Worm (Caenorhabditis elegans) whole organism, young adult: ENCODE data around the gene cpg-9.

Source experiments
- B0336.3 ChIP-seq: fragments of 200-800 bp; sonication (Bioruptor generic); IDR thresholded peaks from 2 replicates; pipeline ENCODE4 v1.3.6; 2022; ENCODE audit warnings: missing genetic modification characterization, missing compliant biosample characterization
- F52B5.7 ChIP-seq: sonication (generic microtip); optimal IDR thresholded peaks from 2 replicates; lab custom pipeline; 2016; ENCODE audit warnings: mild to moderate bottlenecking, missing genetic modification characterization, missing compliant biosample characterization
- F57C9.4 ChIP-seq: sonication (generic microtip); optimal IDR thresholded peaks from 2 replicates; lab custom pipeline; 2017; ENCODE audit warnings: mild to moderate bottlenecking, missing genetic modification characterization, missing compliant biosample characterization
- Y53F4B.3 ChIP-seq: fragments of 200-800 bp; sonication (Bioruptor generic); IDR thresholded peaks from 2 replicates; pipeline ENCODE4 v1.3.6; 2022; ENCODE audit warnings: missing genetic modification reagents, missing genetic modification characterization, missing compliant biosample characterization
- aptf-3 ChIP-seq: fragments of 200-800 bp; sonication (Bioruptor generic); IDR thresholded peaks from 2 replicates; pipeline ENCODE4 v1.3.6; 2022; ENCODE audit warnings: missing genetic modification characterization, missing compliant biosample characterization
- atf-7 ChIP-seq: sonication (generic microtip); optimal IDR thresholded peaks from 2 replicates; lab custom pipeline; 2017; ENCODE audit warnings: mild to moderate bottlenecking, missing genetic modification characterization, missing compliant biosample characterization
- attf-3 ChIP-seq: fragments of 200-800 bp; sonication (Bioruptor generic); conservative IDR thresholded peaks from 2 replicates; pipeline ENCODE4 v1.3.6; 2022; ENCODE audit warnings: missing genetic modification reagents, missing genetic modification characterization, missing compliant biosample characterization
- attf-5 ChIP-seq: fragments of 200-800 bp; sonication (Bioruptor generic); optimal IDR thresholded peaks from 2 replicates; lab custom pipeline; 2018; ENCODE audit warnings: mild to moderate bottlenecking, missing genetic modification characterization, missing compliant biosample characterization
- attf-6 ChIP-seq: fragments of 200-800 bp; sonication (Bioruptor generic); IDR thresholded peaks from 2 replicates; pipeline ENCODE4 v1.3.6; 2022; ENCODE audit warnings: missing genetic modification reagents, missing genetic modification characterization, missing compliant biosample characterization
- bed-2 ChIP-seq: fragments of 200-800 bp; sonication (Bioruptor generic); IDR thresholded peaks from 2 replicates; pipeline ENCODE4 v1.3.6; 2022; ENCODE audit warnings: missing genetic modification reagents, missing genetic modification characterization, missing compliant biosample characterization
- ceh-58 ChIP-seq: fragments of 200-800 bp; sonication (Bioruptor generic); IDR thresholded peaks from 2 replicates; pipeline ENCODE4 v1.3.6; 2022; ENCODE audit warnings: missing genetic modification characterization, missing compliant biosample characterization
- ceh-79 ChIP-seq: sonication (generic microtip); optimal IDR thresholded peaks from 2 replicates; lab custom pipeline; 2017; ENCODE audit warnings: mild to moderate bottlenecking, missing genetic modification characterization, missing compliant biosample characterization
- dpff-1 ChIP-seq: sonication (generic microtip); optimal IDR thresholded peaks from 2 replicates; lab custom pipeline; 2017; ENCODE audit warnings: mild to moderate bottlenecking, missing genetic modification characterization, missing compliant biosample characterization
- egrh-3 ChIP-seq: fragments of 200-800 bp; sonication (Bioruptor generic); IDR thresholded peaks from 2 replicates; pipeline ENCODE4 v1.3.6; 2022; ENCODE audit warnings: missing genetic modification reagents, missing genetic modification characterization, missing compliant biosample characterization
- ekl-4 ChIP-seq: fragments of 200-800 bp; sonication (Bioruptor generic); IDR thresholded peaks from 2 replicates; pipeline ENCODE4 v1.3.6; 2022; ENCODE audit warnings: missing genetic modification reagents, missing genetic modification characterization, missing compliant biosample characterization
- ets-4 ChIP-seq: fragments of 200-800 bp; sonication (Bioruptor generic); optimal IDR thresholded peaks from 2 replicates; lab custom pipeline; 2018; ENCODE audit warnings: mild to moderate bottlenecking, missing genetic modification characterization, missing compliant biosample characterization
- him-1 ChIP-seq: sonication (generic microtip); optimal IDR thresholded peaks from 2 replicates; lab custom pipeline; 2016; ENCODE audit warnings: missing genotype, missing genetic modification reagents, missing genetic modification characterization, missing compliant biosample characterization
- hmg-1.2 ChIP-seq: fragments of 200-800 bp; sonication (Bioruptor generic); IDR thresholded peaks from 2 replicates; pipeline ENCODE4 v1.3.6; 2022; ENCODE audit warnings: missing genetic modification reagents, missing genetic modification characterization, missing compliant biosample characterization
- hrde-1 ChIP-seq: sonication (generic microtip); optimal IDR thresholded peaks from 2 replicates; lab custom pipeline; 2016; ENCODE audit warnings: missing genetic modification characterization, mild to moderate bottlenecking, missing compliant biosample characterization, moderate library complexity, missing genotype, missing genetic modification reagents, borderline replicate concordance
- let-607 ChIP-seq, 2 experiments: fragments of 200-800 bp in 1 of 2; sonication (Bioruptor generic) in 1 of 2; sonication (generic microtip) in 1 of 2; optimal IDR thresholded peaks; 2 replicates each; lab custom pipeline; 2016 to 2018; ENCODE audit warnings: mild to moderate bottlenecking in 2 of 2, missing compliant biosample characterization in 2 of 2, missing genetic modification characterization in 2 of 2, moderate library complexity in 2 of 2, missing genotype in 1 of 2
- lin-26 ChIP-seq: fragments of 200-800 bp; sonication (Bioruptor generic); IDR thresholded peaks from 2 replicates; pipeline ENCODE4 v1.3.6; 2022; ENCODE audit warnings: missing genetic modification reagents, missing genetic modification characterization, missing compliant biosample characterization
- lin-54 ChIP-seq: fragments of 200-800 bp; sonication (Bioruptor generic); optimal IDR thresholded peaks from 2 replicates; lab custom pipeline; 2018; ENCODE audit warnings: mild to moderate bottlenecking, missing genetic modification characterization, missing compliant biosample characterization
- madf-10 ChIP-seq: sonication (generic microtip); optimal IDR thresholded peaks from 2 replicates; lab custom pipeline; 2016; ENCODE audit warnings: mild to moderate bottlenecking, missing genetic modification characterization, missing compliant biosample characterization
- madf-3 ChIP-seq: fragments of 200-800 bp; sonication (Bioruptor generic); IDR thresholded peaks from 2 replicates; pipeline ENCODE4 v1.3.6; 2022; ENCODE audit warnings: missing genetic modification reagents, missing genetic modification characterization, missing compliant biosample characterization
- madf-8 ChIP-seq: fragments of 200-800 bp; sonication (Bioruptor generic); conservative IDR thresholded peaks from 2 replicates; pipeline ENCODE4 v1.3.6; 2022; ENCODE audit warnings: missing genetic modification reagents, missing genetic modification characterization, missing compliant biosample characterization
- nfya-1 ChIP-seq: sonication (generic microtip); optimal IDR thresholded peaks from 2 replicates; lab custom pipeline; 2017; ENCODE audit warnings: antibody characterized with exemption, missing compliant biosample characterization, missing genetic modification characterization, borderline replicate concordance; ENCODE audit not compliant: insufficient read depth
- nfyb-1 ChIP-seq: fragments of 200-800 bp; sonication (Bioruptor generic); IDR thresholded peaks from 2 replicates; pipeline ENCODE4 v1.3.6; 2022; ENCODE audit warnings: missing genetic modification reagents, missing genetic modification characterization, missing compliant biosample characterization
- nhr-120 ChIP-seq: fragments of 200-800 bp; sonication (Bioruptor generic); IDR thresholded peaks from 2 replicates; pipeline ENCODE4 v1.3.6; 2022; ENCODE audit warnings: missing genetic modification characterization, missing compliant biosample characterization
- nhr-27 ChIP-seq: fragments of 200-800 bp; sonication (Bioruptor generic); optimal IDR thresholded peaks from 2 replicates; lab custom pipeline; 2018; ENCODE audit warnings: mild to moderate bottlenecking, missing genetic modification characterization, moderate library complexity, missing compliant biosample characterization
- nhr-80 ChIP-seq: sonication (generic microtip); optimal IDR thresholded peaks from 2 replicates; lab custom pipeline; 2016; ENCODE audit warnings: missing genetic modification characterization, missing compliant biosample characterization
- pbrm-1 ChIP-seq: fragments of 200-800 bp; sonication (Bioruptor generic); IDR thresholded peaks from 2 replicates; pipeline ENCODE4 v1.3.6; 2022; ENCODE audit warnings: missing genetic modification reagents, missing genetic modification characterization, missing compliant biosample characterization
- repo-1 ChIP-seq: sonication (generic microtip); optimal IDR thresholded peaks from 2 replicates; lab custom pipeline; 2017; ENCODE audit warnings: mild to moderate bottlenecking, missing genetic modification characterization, missing compliant biosample characterization
- sdz-38 ChIP-seq: sonication (generic microtip); optimal IDR thresholded peaks from 2 replicates; lab custom pipeline; 2016; ENCODE audit warnings: missing genotype, missing genetic modification characterization, missing compliant biosample characterization
- somi-1 ChIP-seq: fragments of 200-800 bp; sonication (Bioruptor generic); optimal IDR thresholded peaks from 2 replicates; lab custom pipeline; 2018; ENCODE audit warnings: mild to moderate bottlenecking, missing genetic modification characterization, missing compliant biosample characterization
- zfh-2 ChIP-seq: fragments of 200-800 bp; sonication (Bioruptor generic); conservative IDR thresholded peaks from 2 replicates; pipeline ENCODE4 v1.3.6; 2022; ENCODE audit warnings: missing genetic modification reagents, missing genetic modification characterization, missing compliant biosample characterization
- zim-3 ChIP-seq: sonication (generic microtip); optimal IDR thresholded peaks from 2 replicates; lab custom pipeline; 2017; ENCODE audit warnings: mild to moderate bottlenecking, missing genetic modification characterization, moderate library complexity, missing compliant biosample characterization
- ztf-18 ChIP-seq: sonication (generic microtip); optimal IDR thresholded peaks from 2 replicates; lab custom pipeline; 2016; ENCODE audit warnings: missing genotype, mild to moderate bottlenecking, missing genetic modification characterization, missing compliant biosample characterization
- ztf-25 ChIP-seq: fragments of 200-800 bp; sonication (Bioruptor generic); IDR thresholded peaks from 2 replicates; pipeline ENCODE4 v1.3.6; 2022; ENCODE audit warnings: missing genetic modification reagents, missing genetic modification characterization, missing compliant biosample characterization
- ztf-28 ChIP-seq: fragments of 200-800 bp; sonication (Bioruptor generic); IDR thresholded peaks from 2 replicates; pipeline ENCODE4 v1.3.6; 2022; ENCODE audit warnings: missing genetic modification reagents, missing genetic modification characterization, missing compliant biosample characterization

Gene cpg-9

ce11 chrIV:3046009-3046408, 24.0 kb downstream of the cpg-9 start:
- TF ChIP-seq repo-1 (tag; lab: Kevin White, UChicago) (peak; percentile 20), zfh-2 (peak; percentile 66; the same call in 1 of the 2 replicates), egrh-3 (0 out of 2 replicates have a peak, but pooled peaks have one; percentile 11), pbrm-1 (GFP tag; lab: Robert Waterston, UW) (no peak), ets-4 (GFP tag; lab: Kevin White, UChicago) (no peak), attf-6 (GFP tag; lab: Robert Waterston, UW) (0 out of 2 replicates have a peak, but pooled peaks have one; percentile 24), ztf-28 (GFP tag; lab: Robert Waterston, UW) (no peak)

- 0 out of 2 replicates have a peak, but pooled peaks have one; percentile 9 for TF ChIP-seq lin-26 (GFP tag; lab: Robert Waterston, UW)
- no peak for TF ChIP-seq nfya-1
- TF ChIP-seq zfh-2, result peak; percentile 81
- TF ChIP-seq lin-54 (GFP tag; lab: Kevin White, UChicago), result no peak
- TF ChIP-seq egrh-3, result peak; percentile 76; the same call in 1 of the 2 replicates
- TF ChIP-seq, all 124 proteins: peak for 3
These were observed 25.9 kb downstream of the cpg-9 start for ce11 chrIV:3044158-3044557.

- TF ChIP-seq zfh-2 (peak; percentile 86), nfyb-1 (GFP tag; lab: Robert Waterston, UW) (0 out of 2 replicates have a peak, but pooled peaks have one; percentile 10), let-607 (tag; optimal IDR thresholded peaks at IDR 0.05; lab: Kevin White, UChicago) (no peak), egrh-3 (peak; percentile 65)
- TF ChIP-seq, all 124 proteins: peak for 3
These were observed 31.3 kb downstream of the cpg-9 start for ce11 chrIV:3038740-3039139.

- TF ChIP-seq ekl-4 (GFP tag; lab: Robert Waterston, UW), result 0 out of 2 replicates have a peak, but pooled peaks have one; percentile 44
- TF ChIP-seq somi-1 (GFP tag; lab: Kevin White, UChicago), result no peak
- no peak for TF ChIP-seq aptf-3
- no peak for TF ChIP-seq ztf-18 (tag; lab: Kevin White, UChicago)
- TF ChIP-seq attf-5 (GFP tag; lab: Kevin White, UChicago), result no peak
- no peak for TF ChIP-seq nhr-80 (tag; lab: Kevin White, UChicago)
- peak; percentile 81 for TF ChIP-seq zfh-2
- TF ChIP-seq madf-8 (GFP tag; lab: Robert Waterston, UW), result no peak
- TF ChIP-seq Y53F4B.3 (GFP tag; lab: Robert Waterston, UW), result no peak
- TF ChIP-seq ceh-58 (GFP tag; lab: Robert Waterston, UW), result 0 out of 2 replicates have a peak, but pooled peaks have one; percentile 25
- peak; percentile 15; the same call in 1 of the 2 replicates for TF ChIP-seq egrh-3
These were observed 32.1 kb downstream of the cpg-9 start for ce11 chrIV:3037932-3038331.

ce11 chrIV:3035375-3035774, 34.6 kb downstream of the cpg-9 start:
- peak; percentile 54; the same call in 1 of the 2 replicates for TF ChIP-seq egrh-3
- TF ChIP-seq zfh-2, result peak; percentile 52; the same call in 1 of the 2 replicates
- no peak for TF ChIP-seq atf-7

- no peak for TF ChIP-seq madf-10 (tag; lab: Kevin White, UChicago)
- no peak for TF ChIP-seq nhr-120 (GFP tag; lab: Robert Waterston, UW)
- TF ChIP-seq madf-3 (GFP tag; lab: Robert Waterston, UW), result 0 out of 2 replicates have a peak, but pooled peaks have one; percentile 42
- peak; percentile 63 for TF ChIP-seq zim-3 (tag; lab: Kevin White, UChicago)
- peak; percentile 7 for TF ChIP-seq hrde-1 (tag; lab: Kevin White, UChicago)
- TF ChIP-seq somi-1 (GFP tag; lab: Kevin White, UChicago), result no peak
- no peak for TF ChIP-seq attf-3 (GFP tag; lab: Robert Waterston, UW)
- TF ChIP-seq ztf-25, result 0 out of 2 replicates have a peak, but pooled peaks have one; percentile 27
- TF ChIP-seq nfya-1, result no peak
- peak; percentile 68 for TF ChIP-seq ceh-79 (tag; lab: Kevin White, UChicago)
- peak; percentile 84 for TF ChIP-seq F57C9.4
- TF ChIP-seq zfh-2, result no peak
- peak; percentile 38 for TF ChIP-seq nhr-27 (tag; lab: Kevin White, UChicago)
- TF ChIP-seq lin-54 (GFP tag; lab: Kevin White, UChicago), result no peak
- TF ChIP-seq bed-2, result no peak
- no peak for TF ChIP-seq him-1
- TF ChIP-seq B0336.3 (GFP tag; lab: Robert Waterston, UW), result peak; percentile 28; the same call in 1 of the 2 replicates
- TF ChIP-seq F52B5.7 (tag; lab: Kevin White, UChicago), result peak; percentile 80
- 0 out of 2 replicates have a peak, but pooled peaks have one; percentile 4 for TF ChIP-seq hmg-1.2
- TF ChIP-seq sdz-38 (tag; lab: Kevin White, UChicago), result no peak
- peak; percentile 66 for TF ChIP-seq dpff-1 (tag; lab: Kevin White, UChicago)
These were observed 38.0 kb downstream of the cpg-9 start for ce11 chrIV:3032020-3032419.
